Fruit fly (Drosophila melanogaster) Kc167 (cell line): Measurements from ENCODE around the gene CG33643.

Source experiments
- Myc ChIP-seq: fragments of >200 bp; optimal IDR thresholded peaks from 2 replicates; lab custom pipeline; 2017; ENCODE audit warnings: missing external identifiers
- Sin3A ChIP-seq: fragments of >200 bp; optimal IDR thresholded peaks from 2 replicates; lab custom pipeline; 2018; ENCODE audit warnings: missing external identifiers
- h ChIP-seq: fragments of >200 bp; optimal IDR thresholded peaks from 3 replicates; lab custom pipeline; 2018; ENCODE audit warnings: missing external identifiers
- psq ChIP-seq: fragments of >200 bp; optimal IDR thresholded peaks from 2 replicates; lab custom pipeline; 2017; ENCODE audit warnings: missing external identifiers

DNA sequence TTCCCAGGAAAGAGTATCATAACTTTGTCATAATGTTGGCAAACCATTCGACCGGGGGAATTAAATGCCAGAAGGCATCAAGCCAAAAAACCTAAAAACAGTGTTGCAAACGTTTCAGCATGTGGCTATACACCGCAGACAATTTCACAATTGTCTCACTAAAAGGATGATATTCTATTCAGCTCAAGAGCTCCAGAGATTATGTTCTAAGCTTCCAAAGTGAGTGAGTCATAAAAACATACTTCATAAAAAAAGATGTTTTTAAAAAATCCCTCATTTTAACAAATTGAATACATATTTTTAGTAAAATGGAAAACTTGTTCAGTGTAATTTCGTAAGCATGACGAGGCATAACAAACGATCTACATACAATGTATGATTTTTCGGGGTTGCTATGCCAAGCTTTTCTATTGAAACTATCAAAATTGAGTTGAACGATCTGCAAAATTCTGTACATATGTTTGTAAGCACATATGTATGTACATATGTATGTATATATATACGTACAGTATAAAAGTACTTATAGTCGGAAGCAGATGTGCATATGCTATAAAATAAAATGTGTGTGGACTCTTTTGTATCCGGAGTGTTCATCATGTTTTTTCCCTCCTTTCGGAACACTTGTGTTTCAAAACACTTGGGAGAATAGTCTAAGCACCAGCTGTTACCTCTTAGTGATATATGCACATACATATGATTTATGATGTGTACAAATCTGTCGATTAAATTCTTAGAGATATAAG, 15.8 kb upstream of the CG33643 start:
- TF ChIP-seq psq (lab: Kevin White, UChicago) (no peak), Sin3A (no peak), h (lab: Kevin White, UChicago) (no peak), Myc (lab: Kevin White, UChicago) (no peak)
